Fruit fly (Drosophila melanogaster) whole organism, embryonic: ENCODE measurements around the gene CG1416.
A peak's percentile ranks its signal among the peaks of the same experiment; 100 is the strongest.

ENCODE experiments used
- Atf3 ChIP-seq: fragments of 200-800 bp; sonication (Bioruptor generic); optimal IDR thresholded peaks from 3 replicates; lab custom pipeline; 2016; ENCODE audit warnings: missing biosample characterization, missing genetic modification characterization
- CG1024 ChIP-seq: fragments of 200-800 bp; sonication (Bioruptor generic); IDR thresholded peaks from 2 replicates; pipeline ENCODE4 v1.3.6; 2022; ENCODE audit warnings: missing biosample characterization, missing genetic modification characterization
- CG11695 ChIP-seq: fragments of 200-800 bp; sonication (Bioruptor generic); IDR thresholded peaks from 3 replicates; pipeline ENCODE4 v1.3.6; 2022; ENCODE audit warnings: missing biosample characterization, missing genetic modification characterization
- CG11696 ChIP-seq: fragments of 200-800 bp; sonication (Bioruptor generic); IDR thresholded peaks from 2 replicates; pipeline ENCODE4 v1.3.6; 2022; ENCODE audit warnings: missing biosample characterization, missing genetic modification characterization
- CG12104 ChIP-seq: fragments of 200-800 bp; sonication (Bioruptor generic); optimal IDR thresholded peaks from 3 replicates; lab custom pipeline; 2016; ENCODE audit warnings: missing biosample characterization, missing genetic modification characterization
- CG1233 ChIP-seq: fragments of 200-800 bp; sonication (Bioruptor generic); optimal IDR thresholded peaks from 4 replicates; lab custom pipeline; 2018; ENCODE audit warnings: missing biosample characterization, mild to moderate bottlenecking, missing genetic modification characterization
- CG12769 ChIP-seq: fragments of 200-800 bp; sonication (Bioruptor generic); optimal IDR thresholded peaks from 2 replicates; lab custom pipeline; 2019; ENCODE audit warnings: missing biosample characterization, mild to moderate bottlenecking, missing genetic modification characterization, moderate library complexity
- CG13123 ChIP-seq: fragments of 200-800 bp; sonication (Bioruptor generic); optimal IDR thresholded peaks from 2 replicates; lab custom pipeline; 2016; ENCODE audit warnings: missing biosample characterization, missing genetic modification characterization
- CG14014 ChIP-seq: fragments of 200-800 bp; sonication (Bioruptor generic); IDR thresholded peaks from 2 replicates; pipeline ENCODE4 v1.3.6; 2022; ENCODE audit warnings: missing biosample characterization, missing genetic modification characterization
- CG17385 ChIP-seq: fragments of 200-800 bp; sonication (Bioruptor generic); optimal IDR thresholded peaks from 3 replicates; lab custom pipeline; 2018; ENCODE audit warnings: missing biosample characterization, mild to moderate bottlenecking, missing genetic modification characterization
- CG18619 ChIP-seq: fragments of 200-800 bp; sonication (Bioruptor generic); optimal IDR thresholded peaks from 3 replicates; lab custom pipeline; 2017; ENCODE audit warnings: missing biosample characterization, mild to moderate bottlenecking, missing genetic modification characterization
- CG2116 ChIP-seq: fragments of 200-800 bp; sonication (Bioruptor generic); optimal IDR thresholded peaks from 3 replicates; lab custom pipeline; 2018; ENCODE audit warnings: missing biosample characterization, mild to moderate bottlenecking, missing genetic modification characterization
- CG2120 ChIP-seq: fragments of 200-800 bp; sonication (Bioruptor generic); optimal IDR thresholded peaks from 3 replicates; lab custom pipeline; 2016; ENCODE audit warnings: missing biosample characterization, missing genetic modification characterization
- CG2199 ChIP-seq: fragments of 200-800 bp; sonication (Bioruptor generic); IDR thresholded peaks from 3 replicates; pipeline ENCODE4 v1.3.6; 2022; ENCODE audit warnings: missing biosample characterization, missing genetic modification characterization
- CG31441 ChIP-seq: fragments of 200-800 bp; sonication (Bioruptor generic); IDR thresholded peaks from 2 replicates; pipeline ENCODE4 v1.3.6; 2022; ENCODE audit warnings: missing biosample characterization, missing genetic modification characterization
- CG3163 ChIP-seq: fragments of 200-800 bp; sonication (Bioruptor generic); optimal IDR thresholded peaks from 3 replicates; lab custom pipeline; 2016; ENCODE audit warnings: missing biosample characterization, missing genetic modification characterization
- CG4328 ChIP-seq: fragments of 200-800 bp; sonication (Bioruptor generic); optimal IDR thresholded peaks from 3 replicates; lab custom pipeline; 2017; ENCODE audit warnings: missing biosample characterization, missing genetic modification reagents, missing genetic modification characterization
- CG4730 ChIP-seq: fragments of 200-800 bp; sonication (Bioruptor generic); IDR thresholded peaks from 2 replicates; pipeline ENCODE4 v1.3.6; 2022; ENCODE audit warnings: missing biosample characterization, missing genetic modification characterization
- CG6813 ChIP-seq: fragments of 200-800 bp; sonication (Bioruptor generic); optimal IDR thresholded peaks from 2 replicates; lab custom pipeline; 2017; ENCODE audit warnings: missing biosample characterization, missing genetic modification characterization, mild to moderate bottlenecking, moderate library complexity, missing genetic modification reagents
- CG7556 ChIP-seq: fragments of 200-800 bp; sonication (Bioruptor generic); optimal IDR thresholded peaks from 2 replicates; lab custom pipeline; 2017; ENCODE audit warnings: missing biosample characterization, mild to moderate bottlenecking, missing genetic modification characterization
- CG7928 ChIP-seq: fragments of 200-800 bp; sonication (Bioruptor generic); optimal IDR thresholded peaks from 2 replicates; lab custom pipeline; 2017; ENCODE audit warnings: missing biosample characterization, mild to moderate bottlenecking, missing genetic modification characterization
- CG9609 ChIP-seq: fragments of 200-800 bp; sonication (Bioruptor generic); optimal IDR thresholded peaks from 3 replicates; lab custom pipeline; 2016; ENCODE audit warnings: missing biosample characterization, missing genetic modification characterization
- CkIIα-i1 ChIP-seq: fragments of 200-800 bp; sonication (Bioruptor generic); IDR thresholded peaks from 2 replicates; pipeline ENCODE4 v1.3.6; 2022; ENCODE audit warnings: missing biosample characterization, missing genetic modification characterization
- ERR ChIP-seq: fragments of 200-800 bp; sonication (Bioruptor generic); optimal IDR thresholded peaks from 2 replicates; lab custom pipeline; 2016; ENCODE audit warnings: missing biosample characterization, missing genetic modification characterization
- Fer1 ChIP-seq: fragments of 200-800 bp; sonication (Bioruptor generic); optimal IDR thresholded peaks from 2 replicates; lab custom pipeline; 2017; ENCODE audit warnings: missing biosample characterization, mild to moderate bottlenecking, missing genetic modification characterization
- HLH4C ChIP-seq: fragments of 200-800 bp; sonication (Bioruptor generic); IDR thresholded peaks from 3 replicates; pipeline ENCODE4 v1.3.6; 2022; ENCODE audit warnings: missing biosample characterization, missing genetic modification characterization; ENCODE audit not compliant: partially characterized antibody
- Hmr ChIP-seq: fragments of 200-800 bp; sonication (Bioruptor generic); optimal IDR thresholded peaks from 3 replicates; lab custom pipeline; 2017; ENCODE audit warnings: mild to moderate bottlenecking, missing biosample characterization, missing genetic modification reagents, missing genetic modification characterization
- Lhr ChIP-seq: fragments of 200-800 bp; sonication (Bioruptor generic); optimal IDR thresholded peaks from 3 replicates; lab custom pipeline; 2017; ENCODE audit warnings: mild to moderate bottlenecking, missing biosample characterization, missing genetic modification reagents, missing genetic modification characterization
- Lim3 ChIP-seq: fragments of 200-800 bp; sonication (Bioruptor generic); IDR thresholded peaks from 2 replicates; pipeline ENCODE4 v1.3.6; 2022; ENCODE audit warnings: missing biosample characterization, missing genetic modification characterization
- Mrtf ChIP-seq: fragments of 200-800 bp; sonication (Bioruptor generic); IDR thresholded peaks from 3 replicates; pipeline ENCODE4 v1.3.6; 2022; ENCODE audit warnings: missing biosample characterization, missing genetic modification characterization
- Myb ChIP-seq: fragments of 200-800 bp; sonication (Bioruptor generic); optimal IDR thresholded peaks from 2 replicates; lab custom pipeline; 2016; ENCODE audit warnings: missing biosample characterization, missing genetic modification characterization
- NC2β ChIP-seq: fragments of 200-800 bp; sonication (Bioruptor generic); optimal IDR thresholded peaks from 2 replicates; lab custom pipeline; 2016; ENCODE audit warnings: missing biosample characterization, missing genetic modification characterization
- Tbp ChIP-seq: fragments of >200 bp; optimal IDR thresholded peaks from 2 replicates; lab custom pipeline; 2018; ENCODE audit warnings: missing biosample characterization, missing genetic modification characterization
- Usf ChIP-seq: fragments of 200-800 bp; sonication (Bioruptor generic); optimal IDR thresholded peaks from 2 replicates; lab custom pipeline; 2017; ENCODE audit warnings: missing genotype, missing biosample characterization, missing genetic modification characterization
- Xbp1 ChIP-seq: fragments of 200-800 bp; sonication (Bioruptor generic); optimal IDR thresholded peaks from 3 replicates; lab custom pipeline; 2016; ENCODE audit warnings: missing biosample characterization, mild to moderate bottlenecking, missing genetic modification characterization
- bcd ChIP-seq: fragments of 200-800 bp; sonication (Bioruptor generic); optimal IDR thresholded peaks from 2 replicates; lab custom pipeline; 2017; ENCODE audit warnings: missing biosample characterization, mild to moderate bottlenecking, missing genetic modification characterization
- cad ChIP-seq: fragments of >200 bp; optimal IDR thresholded peaks from 2 replicates; lab custom pipeline; 2017; ENCODE audit warnings: missing biosample characterization, missing genetic modification characterization
- caup ChIP-seq: fragments of 200-800 bp; sonication (Bioruptor generic); optimal IDR thresholded peaks from 3 replicates; lab custom pipeline; 2017; ENCODE audit warnings: missing biosample characterization, mild to moderate bottlenecking, missing genetic modification characterization, moderate library complexity; ENCODE audit not compliant: severe bottlenecking
- chm ChIP-seq: fragments of 200-800 bp; sonication (Bioruptor generic); IDR thresholded peaks from 2 replicates; pipeline ENCODE4 v1.3.6; 2022; ENCODE audit warnings: missing biosample characterization, missing genetic modification characterization
- ci ChIP-seq: fragments of 200-800 bp; sonication (Bioruptor generic); IDR thresholded peaks from 3 replicates; pipeline ENCODE4 v1.3.6; 2022; ENCODE audit warnings: missing biosample characterization, missing genetic modification characterization
- cwo ChIP-seq: fragments of 200-800 bp; sonication (Bioruptor generic); optimal IDR thresholded peaks from 3 replicates; lab custom pipeline; 2017; ENCODE audit warnings: missing biosample characterization, missing genetic modification characterization, mild to moderate bottlenecking, moderate library complexity, missing genetic modification reagents
- dmrt99B ChIP-seq: fragments of 200-800 bp; sonication (Bioruptor generic); optimal IDR thresholded peaks from 2 replicates; lab custom pipeline; 2018; ENCODE audit warnings: missing biosample characterization, mild to moderate bottlenecking, missing genetic modification characterization, moderate library complexity
- eyg ChIP-seq: fragments of 200-800 bp; sonication (Bioruptor generic); optimal IDR thresholded peaks from 3 replicates; lab custom pipeline; 2016; ENCODE audit warnings: missing biosample characterization, missing genetic modification characterization
- ftz-f1 ChIP-seq: fragments of 200-800 bp; sonication (Bioruptor generic); optimal IDR thresholded peaks from 2 replicates; lab custom pipeline; 2016; ENCODE audit warnings: missing biosample characterization, missing genetic modification characterization
- grn ChIP-seq: fragments of 200-800 bp; sonication (Bioruptor generic); optimal IDR thresholded peaks from 3 replicates; lab custom pipeline; 2017; ENCODE audit warnings: missing biosample characterization, missing genetic modification characterization
- mirr ChIP-seq: fragments of 200-800 bp; sonication (Bioruptor generic); optimal IDR thresholded peaks from 3 replicates; lab custom pipeline; 2018; ENCODE audit warnings: missing biosample characterization, mild to moderate bottlenecking, missing genetic modification characterization
- pnt ChIP-seq: fragments of 200-800 bp; sonication (Bioruptor generic); optimal IDR thresholded peaks from 3 replicates; lab custom pipeline; 2016; ENCODE audit warnings: missing biosample characterization, missing genetic modification characterization
- ssp ChIP-seq: fragments of 200-800 bp; sonication (Bioruptor generic); IDR thresholded peaks from 2 replicates; pipeline ENCODE4 v1.3.6; 2022; ENCODE audit warnings: missing biosample characterization, missing genetic modification characterization
- sug ChIP-seq: fragments of 200-800 bp; optimal IDR thresholded peaks from 2 replicates; lab custom pipeline; 2019; ENCODE audit warnings: missing biosample characterization, mild to moderate bottlenecking, missing genetic modification characterization, moderate library complexity
- zen ChIP-seq: fragments of 200-800 bp; sonication (Bioruptor generic); optimal IDR thresholded peaks from 3 replicates; lab custom pipeline; 2018; ENCODE audit warnings: missing biosample characterization, mild to moderate bottlenecking, missing genetic modification characterization, moderate library complexity

CG1416 gene

DNA sequence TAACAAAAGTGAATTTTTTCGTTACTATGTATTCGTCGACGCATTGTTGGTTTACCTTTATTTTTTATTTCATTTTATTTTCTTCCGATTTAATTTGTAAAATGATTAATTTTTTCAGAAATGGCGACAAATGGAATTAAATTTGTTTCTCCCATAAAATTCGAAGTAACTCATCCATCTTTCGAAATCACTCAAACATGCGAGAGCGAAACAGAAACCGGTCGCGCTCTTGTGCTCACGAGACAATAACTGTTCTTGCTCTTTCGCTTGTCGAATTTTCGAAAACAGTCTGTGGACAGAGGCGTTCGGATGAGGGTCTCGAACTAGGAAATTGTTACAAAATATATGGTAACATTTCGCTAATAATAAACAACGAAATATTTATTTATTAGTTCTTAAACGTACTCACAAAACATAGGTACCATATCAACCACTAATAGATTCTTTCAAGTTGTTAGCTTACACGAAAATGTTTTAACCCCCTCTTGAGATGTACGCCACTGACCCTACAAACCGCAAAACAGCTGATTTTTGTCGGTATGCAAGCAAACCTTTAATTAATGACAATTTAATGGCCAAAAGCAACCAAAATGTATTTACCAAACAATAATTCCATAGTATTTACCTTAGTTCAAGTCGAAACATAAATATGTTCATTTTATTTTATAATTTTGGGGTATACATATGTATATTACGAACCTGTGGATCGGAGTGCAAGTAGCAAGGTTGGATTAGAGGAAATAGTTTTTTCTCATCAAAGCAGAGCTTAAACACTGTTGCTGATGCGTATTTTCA lies 36.9 kb downstream of the CG1416 start (continued):
- peak; percentile 98 for TF ChIP-seq Mrtf
- TF ChIP-seq Atf3 (GFP tag; lab: Kevin White, UChicago), result peak; percentile 94
- TF ChIP-seq cwo, result peak; percentile 92
- no peak for TF ChIP-seq HLH4C
- TF ChIP-seq CG4328 (GFP tag; lab: Kevin White, UChicago), result peak; percentile 97
- peak; percentile 98 for TF ChIP-seq zen (tag; lab: Kevin White, UChicago)
- peak; percentile 97 for TF ChIP-seq chm (GFP tag; lab: Robert Waterston, UW)
- TF ChIP-seq CG7928, result peak; percentile 78
- peak; percentile 79 for TF ChIP-seq CG2116 (GFP tag; lab: Kevin White, UChicago)
- peak; percentile 98 for TF ChIP-seq ci (GFP tag; lab: Robert Waterston, UW)
- peak; percentile 90 for TF ChIP-seq Lim3 (GFP tag; lab: Robert Waterston, UW)
- peak; percentile 97 for TF ChIP-seq Usf (GFP tag; lab: Kevin White, UChicago)
- TF ChIP-seq CG9609 (GFP tag; lab: Kevin White, UChicago), result peak; percentile 96
- TF ChIP-seq CG12104, result peak; percentile 95
- TF ChIP-seq CG1233 (GFP tag; lab: Kevin White, UChicago), result peak; percentile 97
- TF ChIP-seq CG2199, result peak; percentile 85
- peak; percentile 97 for TF ChIP-seq Hmr
- TF ChIP-seq NC2β (GFP tag; lab: Kevin White, UChicago), result peak; percentile 94
- TF ChIP-seq Xbp1 (GFP tag; lab: Kevin White, UChicago), result peak; percentile 98
- peak; percentile 95 for TF ChIP-seq CG4730
- TF ChIP-seq CG7556 (GFP tag; lab: Kevin White, UChicago), result peak; percentile 97
- TF ChIP-seq CG31441, result peak; percentile 98
- peak; percentile 96 for TF ChIP-seq CG6813
- peak; percentile 93 for TF ChIP-seq ERR
- TF ChIP-seq Myb (GFP tag; lab: Kevin White, UChicago), result peak; percentile 79
- TF ChIP-seq bcd (GFP tag; lab: Kevin White, UChicago), result peak; percentile 97
- peak; percentile 94 for TF ChIP-seq eyg (GFP tag; lab: Kevin White, UChicago)
- TF ChIP-seq CG18619, result peak; percentile 97
- TF ChIP-seq Lhr (GFP tag; lab: Kevin White, UChicago), result peak; percentile 91
- TF ChIP-seq CG14014 (GFP tag; lab: Robert Waterston, UW), result peak; percentile 98
- peak; percentile 89 for TF ChIP-seq CG11696 (GFP tag; lab: Robert Waterston, UW)
- TF ChIP-seq pnt (GFP tag; lab: Kevin White, UChicago), result peak; percentile 95
- no peak for TF ChIP-seq Tbp (GFP tag; lab: Kevin White, UChicago)
- TF ChIP-seq CkIIα-i1 (GFP tag; lab: Robert Waterston, UW), result peak; percentile 88
- TF ChIP-seq CG13123 (GFP tag; lab: Kevin White, UChicago), result peak; percentile 93
- peak; percentile 67 for TF ChIP-seq ftz-f1 (GFP tag; lab: Kevin White, UChicago)
- peak; percentile 96 for TF ChIP-seq caup (GFP tag; lab: Kevin White, UChicago)
- TF ChIP-seq CG3163 (GFP tag; lab: Kevin White, UChicago), result peak; percentile 88
- peak; percentile 98 for TF ChIP-seq Fer1 (GFP tag; lab: Kevin White, UChicago)
- peak; percentile 98 for TF ChIP-seq CG2120 (GFP tag; lab: Kevin White, UChicago)
- peak; percentile 89 for TF ChIP-seq CG1024
- peak; percentile 97 for TF ChIP-seq sug (tag; lab: Kevin White, UChicago)
- peak; percentile 99 for TF ChIP-seq CG12769 (tag; lab: Kevin White, UChicago)
- TF ChIP-seq dmrt99B (tag; lab: Kevin White, UChicago), result peak; percentile 98
- TF ChIP-seq grn (GFP tag; lab: Kevin White, UChicago), result peak; percentile 66
- peak; percentile 90 for TF ChIP-seq ssp (GFP tag; lab: Robert Waterston, UW)
- TF ChIP-seq CG17385 (GFP tag; lab: Kevin White, UChicago), result peak; percentile 94
- TF ChIP-seq CG11695 (GFP tag; lab: Robert Waterston, UW), result peak; percentile 97
- TF ChIP-seq mirr, result peak; percentile 97
- no peak for TF ChIP-seq cad (GFP tag; lab: Kevin White, UChicago)
